Worm (Caenorhabditis elegans) whole organism, L1 larva: ENCODE data around the gene srx-66.

Source experiments
- C04F5.9 ChIP-seq: sonication (generic microtip); optimal IDR thresholded peaks from 2 replicates; lab custom pipeline; 2016; ENCODE audit warnings: missing genetic modification characterization, missing compliant biosample characterization
- C16A3.4 ChIP-seq: fragments of 150-350 bp; optimal IDR thresholded peaks from 2 replicates; lab custom pipeline; 2014; ENCODE audit warnings: missing biosample characterization, missing genetic modification characterization
- C34B4.2 ChIP-seq: sonication (generic microtip); optimal IDR thresholded peaks from 2 replicates; lab custom pipeline; 2017; ENCODE audit warnings: mild to moderate bottlenecking, missing genetic modification characterization, missing compliant biosample characterization
- F16B12.6 ChIP-seq: fragments of 150-350 bp; optimal IDR thresholded peaks from 2 replicates; lab custom pipeline; 2014; ENCODE audit warnings: missing biosample characterization, missing genetic modification characterization
- Y116A8C.19 ChIP-seq: sonication (generic microtip); optimal IDR thresholded peaks from 2 replicates; lab custom pipeline; 2016; ENCODE audit warnings: missing compliant biosample characterization, missing genetic modification characterization, borderline replicate concordance
- aha-1 ChIP-seq: fragments of 150-350 bp; optimal IDR thresholded peaks from 2 replicates; lab custom pipeline; 2014; ENCODE audit warnings: missing biosample characterization, missing genetic modification characterization
- blmp-1 ChIP-seq: fragments of 150-350 bp; optimal IDR thresholded peaks from 2 replicates; lab custom pipeline; 2014; ENCODE audit warnings: missing biosample characterization, missing genetic modification characterization
- ceh-82 ChIP-seq, 3 experiments: fragments of 150-350 bp in 1 of 3; sonication (generic microtip) in 2 of 3; optimal IDR thresholded peaks; 2 replicates each; lab custom pipeline; 2014 to 2017; ENCODE audit warnings: missing biosample characterization in 3 of 3, missing genetic modification characterization in 3 of 3
- ceh-88 ChIP-seq: fragments of 200-800 bp; sonication (Bioruptor generic); IDR thresholded peaks from 2 replicates; pipeline ENCODE4 v1.3.6; 2022; ENCODE audit warnings: missing genetic modification characterization, missing compliant biosample characterization
- dsc-1 ChIP-seq: sonication (generic microtip); optimal IDR thresholded peaks from 2 replicates; lab custom pipeline; 2016; ENCODE audit warnings: mild to moderate bottlenecking, missing genetic modification characterization, missing compliant biosample characterization
- efl-1 ChIP-seq, 4 experiments: fragments of 150-350 bp; optimal IDR thresholded peaks in 3 of 4; peaks in 1 of 4; 1 replicate in 1 of 4; 2 replicates in 3 of 4; lab custom pipeline; 2014; ENCODE audit warnings: missing biosample characterization in 2 of 4, missing genetic modification characterization in 2 of 4, missing genetic modification reagents in 2 of 4
- egl-13 ChIP-seq: sonication (generic microtip); optimal IDR thresholded peaks from 2 replicates; lab custom pipeline; 2016; ENCODE audit warnings: missing genotype, missing genetic modification reagents, missing genetic modification characterization, missing compliant biosample characterization
- elt-2 ChIP-seq: sonication (generic microtip); optimal IDR thresholded peaks from 2 replicates; lab custom pipeline; 2016; ENCODE audit warnings: missing genetic modification characterization, mild to moderate bottlenecking, inconsistent platforms, missing compliant biosample characterization, missing genetic modification reagents
- elt-3 ChIP-seq, 6 experiments: fragments of 150-350 bp in 1 of 6; sonication (generic microtip); optimal IDR thresholded peaks; 2 replicates each; lab custom pipeline; 2017 to 2018; ENCODE audit warnings: missing biosample characterization in 6 of 6, missing genetic modification characterization in 6 of 6, inconsistent platforms in 1 of 6
- ets-5 ChIP-seq: fragments of 200-800 bp; sonication (Bioruptor generic); IDR thresholded peaks from 2 replicates; pipeline ENCODE4 v1.3.6; 2022; ENCODE audit warnings: missing genetic modification characterization, missing compliant biosample characterization
- fkh-4 ChIP-seq: sonication (generic microtip); optimal IDR thresholded peaks from 2 replicates; lab custom pipeline; 2016; ENCODE audit warnings: missing compliant biosample characterization, missing genetic modification characterization, borderline replicate concordance
- grh-1 ChIP-seq: fragments of 200-800 bp; sonication (Bioruptor generic); IDR thresholded peaks from 2 replicates; pipeline ENCODE4 v1.3.6; 2022; ENCODE audit warnings: missing genetic modification reagents, missing genetic modification characterization, missing compliant biosample characterization
- jun-1 ChIP-seq: fragments of 150-350 bp; optimal IDR thresholded peaks from 2 replicates; lab custom pipeline; 2014; ENCODE audit warnings: missing biosample characterization, missing genetic modification reagents, missing genetic modification characterization
- lin-13 ChIP-seq: fragments of 150-350 bp; optimal IDR thresholded peaks from 2 replicates; lab custom pipeline; 2014; ENCODE audit warnings: missing biosample characterization, missing genetic modification reagents, missing genetic modification characterization
- lin-15B ChIP-seq: fragments of 150-350 bp; sonication (generic microtip); optimal IDR thresholded peaks from 3 replicates; lab custom pipeline; 2014; ENCODE audit warnings: missing biosample characterization, missing genetic modification characterization
- lin-35 ChIP-seq, 2 experiments: fragments of 150-350 bp; optimal IDR thresholded peaks; 2 replicates each; lab custom pipeline; 2014; ENCODE audit warnings: missing biosample characterization in 2 of 2, missing genetic modification characterization in 2 of 2, missing genetic modification reagents in 2 of 2
- lsy-2 ChIP-seq, 2 experiments: fragments of 150-350 bp; optimal IDR thresholded peaks; 2 replicates each; lab custom pipeline; 2014; ENCODE audit warnings: missing biosample characterization in 2 of 2, missing genetic modification characterization in 2 of 2
- mdl-1 ChIP-seq, 2 experiments: fragments of 150-350 bp; optimal IDR thresholded peaks; 2 replicates each; lab custom pipeline; 2014 to 2017; ENCODE audit warnings: missing biosample characterization in 2 of 2, missing genetic modification characterization in 2 of 2, inconsistent platforms in 1 of 2
- mef-2 ChIP-seq: fragments of 150-350 bp; optimal IDR thresholded peaks from 2 replicates; lab custom pipeline; 2014; ENCODE audit warnings: missing biosample characterization, missing genetic modification characterization
- mep-1 ChIP-seq: fragments of 150-350 bp; optimal IDR thresholded peaks from 2 replicates; lab custom pipeline; 2014; ENCODE audit warnings: missing biosample characterization, missing genetic modification characterization
- nhr-19 ChIP-seq: fragments of 200-800 bp; sonication (Bioruptor generic); conservative IDR thresholded peaks from 2 replicates; pipeline ENCODE4 v1.3.6; 2022; ENCODE audit warnings: missing genetic modification characterization, missing compliant biosample characterization
- nhr-20 ChIP-seq: sonication (generic microtip); optimal IDR thresholded peaks from 2 replicates; lab custom pipeline; 2016; ENCODE audit warnings: mild to moderate bottlenecking, missing genetic modification characterization, missing compliant biosample characterization
- nhr-28 ChIP-seq: fragments of 150-350 bp; optimal IDR thresholded peaks from 2 replicates; lab custom pipeline; 2014; ENCODE audit warnings: missing biosample characterization, missing genetic modification characterization
- nhr-47 ChIP-seq: sonication (generic microtip); optimal IDR thresholded peaks from 2 replicates; lab custom pipeline; 2016; ENCODE audit warnings: mild to moderate bottlenecking, missing genetic modification characterization, moderate library complexity, missing compliant biosample characterization
- nhr-71 ChIP-seq: sonication (generic microtip); optimal IDR thresholded peaks from 2 replicates; lab custom pipeline; 2016; ENCODE audit warnings: mild to moderate bottlenecking, missing genetic modification characterization, moderate library complexity, missing compliant biosample characterization
- nhr-84 ChIP-seq: sonication (generic microtip); optimal IDR thresholded peaks from 2 replicates; lab custom pipeline; 2017; ENCODE audit warnings: missing biosample characterization, missing genetic modification characterization
- nhr-90 ChIP-seq: sonication (generic microtip); optimal IDR thresholded peaks from 2 replicates; lab custom pipeline; 2016; ENCODE audit warnings: mild to moderate bottlenecking, missing genetic modification characterization, missing compliant biosample characterization; ENCODE audit not compliant: poor library complexity
- rnt-1 ChIP-seq: sonication (generic microtip); optimal IDR thresholded peaks from 2 replicates; lab custom pipeline; 2016; ENCODE audit warnings: mild to moderate bottlenecking, missing genetic modification characterization, moderate library complexity, missing compliant biosample characterization
- snpc-4 ChIP-seq: fragments of 150-350 bp; optimal IDR thresholded peaks from 2 replicates; lab custom pipeline; 2014; ENCODE audit warnings: missing biosample characterization, missing genetic modification characterization
- sox-4 ChIP-seq: sonication (generic microtip); optimal IDR thresholded peaks from 2 replicates; lab custom pipeline; 2016; ENCODE audit warnings: missing genetic modification characterization, missing compliant biosample characterization
- sup-37 ChIP-seq: fragments of 200-800 bp; sonication (Bioruptor generic); optimal IDR thresholded peaks from 2 replicates; lab custom pipeline; 2018; ENCODE audit warnings: mild to moderate bottlenecking, missing genetic modification characterization, missing compliant biosample characterization
- swsn-7 ChIP-seq: sonication (generic microtip); optimal IDR thresholded peaks from 2 replicates; lab custom pipeline; 2016; ENCODE audit warnings: missing genetic modification characterization, missing compliant biosample characterization
- tbx-2 ChIP-seq: sonication (generic microtip); optimal IDR thresholded peaks from 2 replicates; lab custom pipeline; 2016; ENCODE audit warnings: missing genetic modification characterization, missing compliant biosample characterization
- tlp-1 ChIP-seq: fragments of 150-350 bp; optimal IDR thresholded peaks from 2 replicates; lab custom pipeline; 2014; ENCODE audit warnings: missing biosample characterization, missing genetic modification characterization
- unc-62 ChIP-seq: fragments of 150-350 bp; optimal IDR thresholded peaks from 2 replicates; lab custom pipeline; 2014; ENCODE audit warnings: missing biosample characterization, missing genetic modification reagents, missing genetic modification characterization
- unc-86 ChIP-seq: sonication (generic microtip); optimal IDR thresholded peaks from 2 replicates; lab custom pipeline; 2016; ENCODE audit warnings: missing genetic modification characterization, missing compliant biosample characterization
- unc-98 ChIP-seq: fragments of 200-800 bp; sonication (Bioruptor generic); IDR thresholded peaks from 2 replicates; pipeline ENCODE4 v1.3.6; 2022; ENCODE audit warnings: missing genetic modification characterization, missing compliant biosample characterization
- vab-15 ChIP-seq: sonication (generic microtip); optimal IDR thresholded peaks from 2 replicates; lab custom pipeline; 2017; ENCODE audit warnings: missing genotype, mild to moderate bottlenecking, missing genetic modification characterization, missing compliant biosample characterization
- ztf-4 ChIP-seq: fragments of 150-350 bp; optimal IDR thresholded peaks from 2 replicates; lab custom pipeline; 2014; ENCODE audit warnings: missing biosample characterization, missing genetic modification characterization

Gene srx-66

ce11 chrV:3953739-3954138, 34.4 kb downstream of the srx-66 start, which contains the start of gene str-247:
Gene str-247, plus strand, starts transcription at chrV:3954039.
- no peak for TF ChIP-seq lin-35 (GFP tag; optimal IDR thresholded peaks at IDR 0.05; lab: Kevin White, UChicago)
- TF ChIP-seq nhr-47 (tag; lab: Kevin White, UChicago) = no peak
- no peak for TF ChIP-seq unc-62 (GFP tag; lab: Kevin White, UChicago)
- no peak for TF ChIP-seq mdl-1 (tag; optimal IDR thresholded peaks at IDR 0.05; lab: Kevin White, UChicago)

- TF ChIP-seq nhr-20 (tag; lab: Kevin White, UChicago) (peak; percentile 30), blmp-1 (tag; lab: Kevin White, UChicago) (no peak)
These were observed 38.2 kb downstream of the srx-66 start, which contains the start of gene cyp-34A5 for ce11 chrV:3957608-3958007. Gene cyp-34A5, minus strand, starts transcription at chrV:3957708.

ce11 chrV:3961235-3961634, 41.8 kb downstream of the srx-66 start, which contains the start of gene cyp-34A6:
Gene cyp-34A6, minus strand, starts transcription at chrV:3961335.
- no peak for TF ChIP-seq elt-3 (tag; optimal IDR thresholded peaks at IDR 0.05; lab: Kevin White, UChicago)
- no peak for TF ChIP-seq aha-1 (tag; lab: Kevin White, UChicago)
- TF ChIP-seq dsc-1 = no peak
- TF ChIP-seq lin-15B (tag; lab: Kevin White, UChicago) = no peak
- TF ChIP-seq ets-5 = no peak

- no peak for TF ChIP-seq unc-86
- TF ChIP-seq unc-98 (GFP tag; lab: Robert Waterston, UW) = no peak
- TF ChIP-seq F16B12.6 = no peak
- no peak for TF ChIP-seq nhr-47 (tag; lab: Kevin White, UChicago)
- no peak for TF ChIP-seq nhr-71
- no peak for TF ChIP-seq fkh-4 (tag; lab: Kevin White, UChicago)
- TF ChIP-seq ztf-4 (tag; lab: Kevin White, UChicago) = no peak
- TF ChIP-seq jun-1 (tag; lab: Kevin White, UChicago) = no peak
- no peak for TF ChIP-seq nhr-28 (tag; lab: Kevin White, UChicago)
- no peak for TF ChIP-seq ets-5
- no peak for TF ChIP-seq blmp-1 (tag; lab: Kevin White, UChicago)
These were observed 44.3 kb downstream of the srx-66 start, which contains the start of gene cyp-34A7 for ce11 chrV:3963715-3964114. Gene cyp-34A7, minus strand, starts transcription at chrV:3963815.

ce11 chrV:3967762-3968161, 48.4 kb downstream of the srx-66 start, which contains the start of gene cyp-34A8:
Gene cyp-34A8, minus strand, starts transcription at chrV:3967823.
- no peak for TF ChIP-seq nhr-84 (tag; lab: Kevin White, UChicago)
- no peak for TF ChIP-seq elt-2 (tag; lab: Kevin White, UChicago)
- no peak for TF ChIP-seq sox-4
- TF ChIP-seq rnt-1 (tag; lab: Kevin White, UChicago) = no peak
- TF ChIP-seq sup-37 (GFP tag; lab: Kevin White, UChicago) = no peak
- no peak for TF ChIP-seq tlp-1
- no peak for TF ChIP-seq fkh-4 (tag; lab: Kevin White, UChicago)
- peak; percentile 29 for TF ChIP-seq nhr-71
- no peak for TF ChIP-seq mef-2 (tag; lab: Kevin White, UChicago)
- TF ChIP-seq mep-1 = peak; percentile 38
- TF ChIP-seq mdl-1 (tag; optimal IDR thresholded peaks at IDR 0.05; lab: Kevin White, UChicago) = no peak
- no peak for TF ChIP-seq ceh-88 (GFP tag; lab: Robert Waterston, UW)
- peak; percentile 73 for TF ChIP-seq blmp-1 (tag; lab: Kevin White, UChicago)
- no peak for TF ChIP-seq C34B4.2 (tag; lab: Kevin White, UChicago)
- TF ChIP-seq C16A3.4 (tag; lab: Kevin White, UChicago) = no peak
- TF ChIP-seq efl-1 (optimal IDR thresholded peaks at IDR 0.05; lab: Kevin White, UChicago) = no peak
- TF ChIP-seq efl-1 (GFP tag; optimal IDR thresholded peaks at IDR 0.05 in 1 of 2; lab: Kevin White, UChicago) = peak in 1 of 2 experiments; percentile 68
- no peak for TF ChIP-seq lsy-2 (tag; optimal IDR thresholded peaks at IDR 0.05; lab: Kevin White, UChicago)
- no peak for TF ChIP-seq swsn-7 (tag; lab: Kevin White, UChicago)
- no peak for TF ChIP-seq lin-13 (GFP tag; lab: Kevin White, UChicago)
- no peak for TF ChIP-seq nhr-28 (tag; lab: Kevin White, UChicago)
- TF ChIP-seq lin-35 (GFP tag; optimal IDR thresholded peaks at IDR 0.05; lab: Kevin White, UChicago) = peak in 1 of 2 experiments; percentile 6
- no peak for TF ChIP-seq C04F5.9 (tag; lab: Kevin White, UChicago)
- TF ChIP-seq Y116A8C.19 (tag; lab: Kevin White, UChicago) = no peak
- TF ChIP-seq egl-13 (tag; lab: Kevin White, UChicago) = no peak
- no peak for TF ChIP-seq ceh-82 (tag; optimal IDR thresholded peaks at IDR 0.05; lab: Kevin White, UChicago)
- no peak for TF ChIP-seq unc-98 (GFP tag; lab: Robert Waterston, UW)
- no peak for TF ChIP-seq vab-15 (tag; lab: Kevin White, UChicago)
- no peak for TF ChIP-seq nhr-19 (GFP tag; lab: Robert Waterston, UW)
- TF ChIP-seq nhr-90 (tag; lab: Kevin White, UChicago) = peak; percentile 15
- TF ChIP-seq tbx-2 = no peak
- TF ChIP-seq grh-1 (GFP tag; lab: Robert Waterston, UW) = no peak
- no peak for TF ChIP-seq snpc-4 (tag; lab: Kevin White, UChicago)
